Worm (Caenorhabditis elegans): Measurements from ENCODE around the gene npr-27.

ce11 chrIV:7310410-7310809 lies 5.0 kb downstream of the npr-27 start, which contains the start of gene grl-4:
- no peak for TF ChIP-seq eyg-1 (tag; optimal IDR thresholded peaks at IDR 0.05)
- no peak for TF ChIP-seq dve-1 (tag; optimal IDR thresholded peaks at IDR 0.05)
- TF ChIP-seq K02D7.2 (tag; optimal IDR thresholded peaks at IDR 0.05): no peak
- TF ChIP-seq ama-1 (optimal IDR thresholded peaks at IDR 0.05): no peak
- no peak for TF ChIP-seq ceh-6 (GFP tag; optimal IDR thresholded peaks at IDR 0.05)
- TF ChIP-seq odd-2 (tag; optimal IDR thresholded peaks at IDR 0.05): no peak
- TF ChIP-seq ets-4 (tag; optimal IDR thresholded peaks at IDR 0.05): no peak
